Worm (Caenorhabditis elegans) whole organism, L2 larva: ENCODE data around the gene trx-2.

Experiments
- R02D3.7 ChIP-seq: fragments of 150-350 bp; optimal IDR thresholded peaks from 2 replicates; lab custom pipeline; 2014; ENCODE audit warnings: missing biosample characterization, missing genetic modification characterization
- lin-11 ChIP-seq: fragments of 150-350 bp; sonication (generic microtip); optimal IDR thresholded peaks from 2 replicates; lab custom pipeline; 2014; ENCODE audit warnings: missing biosample characterization, missing genetic modification characterization, inconsistent platforms, mixed read lengths
- lin-39 ChIP-seq: fragments of 150-350 bp; optimal IDR thresholded peaks from 2 replicates; lab custom pipeline; 2014; ENCODE audit warnings: missing biosample characterization, missing genetic modification reagents, missing genetic modification characterization
- nhr-11 ChIP-seq: fragments of 150-350 bp; optimal IDR thresholded peaks from 2 replicates; lab custom pipeline; 2014; ENCODE audit warnings: missing biosample characterization, missing genetic modification characterization
- nhr-77 ChIP-seq: fragments of 150-350 bp; optimal IDR thresholded peaks from 2 replicates; lab custom pipeline; 2014; ENCODE audit warnings: missing biosample characterization, missing genetic modification characterization
- unc-55 ChIP-seq: fragments of 150-350 bp; sonication (generic microtip); optimal IDR thresholded peaks from 3 replicates; lab custom pipeline; 2014; ENCODE audit warnings: missing biosample characterization, missing genetic modification reagents, missing genetic modification characterization
- unc-62 ChIP-seq: fragments of 150-350 bp; optimal IDR thresholded peaks from 2 replicates; lab custom pipeline; 2014; ENCODE audit warnings: missing biosample characterization, missing genetic modification reagents, missing genetic modification characterization
- zag-1 ChIP-seq: fragments of 150-350 bp; optimal IDR thresholded peaks from 2 replicates; lab custom pipeline; 2014; ENCODE audit warnings: missing biosample characterization, missing genetic modification characterization

DNA sequence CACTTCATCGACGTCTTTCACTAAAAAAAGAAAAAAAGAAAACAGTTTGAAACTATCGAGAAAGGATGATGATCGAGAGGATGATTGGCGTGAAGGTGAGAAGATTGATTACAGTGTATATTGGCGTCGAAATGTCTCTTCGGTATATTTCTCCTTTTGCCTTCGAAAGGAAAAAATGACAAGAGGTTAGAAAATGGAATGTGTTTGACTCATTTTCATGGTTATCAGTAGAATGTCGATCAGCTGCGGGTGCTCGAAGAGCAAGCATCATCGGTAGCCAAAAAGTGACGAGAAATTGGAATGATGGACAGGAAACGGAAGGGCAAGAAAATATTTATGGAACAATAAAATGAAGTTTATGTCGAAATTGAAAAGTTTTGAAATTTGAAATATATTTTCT is 19.4 kb downstream of the trx-2 start:
- TF ChIP-seq zag-1 (no peak), nhr-11 (no peak), unc-55 (GFP tag; lab: Kevin White, UChicago) (no peak), R02D3.7 (tag; lab: Kevin White, UChicago) (no peak), nhr-77 (tag; lab: Kevin White, UChicago) (no peak), lin-11 (tag; lab: Kevin White, UChicago) (no peak), unc-62 (GFP tag; lab: Kevin White, UChicago) (no peak), lin-39 (no peak)
